Worm (Caenorhabditis elegans): Measurements from ENCODE around the gene scl-7.

DNA sequence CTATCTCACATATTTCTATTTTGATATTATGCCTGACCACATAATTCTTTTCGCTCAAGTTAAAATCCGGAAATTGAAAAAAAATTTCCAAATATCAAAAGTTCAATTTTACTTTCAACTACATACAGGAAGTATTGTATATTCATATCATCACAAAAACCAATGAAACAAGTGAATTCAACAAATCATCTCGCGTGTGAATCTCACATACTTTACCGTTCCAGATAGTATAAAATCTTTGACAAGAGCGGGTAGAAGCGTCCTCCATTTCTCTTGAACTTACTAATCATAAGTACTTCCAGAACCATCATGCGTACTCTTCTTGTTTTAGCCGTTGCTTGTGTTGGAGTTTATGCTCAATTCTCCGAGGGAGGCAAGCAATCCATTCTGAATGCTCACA is 1.2 kb downstream of the scl-7 start, which contains the start of gene scl-8:
- no peak for TF ChIP-seq scrt-1 (GFP tag; IDR thresholded peaks at IDR 0.05)
- TF ChIP-seq F13C5.2 (tag; optimal IDR thresholded peaks at IDR 0.05): no peak
- no peak for TF ChIP-seq ceh-13 (GFP tag; optimal IDR thresholded peaks at IDR 0.05)
- TF ChIP-seq ama-1 (optimal IDR thresholded peaks at IDR 0.05): no peak
- TF ChIP-seq flt-1 (GFP tag; IDR thresholded peaks at IDR 0.05): no peak
- no peak for TF ChIP-seq sea-1 (GFP tag; conservative IDR thresholded peaks at IDR 0.05)
- TF ChIP-seq ets-7 (tag; optimal IDR thresholded peaks at IDR 0.05): no peak
- no peak for TF ChIP-seq tbx-37 (GFP tag; conservative IDR thresholded peaks at IDR 0.05)
- no peak for TF ChIP-seq ceh-36 (tag; optimal IDR thresholded peaks at IDR 0.05)
- no peak for TF ChIP-seq hmg-4 (GFP tag; optimal IDR thresholded peaks at IDR 0.05)
- TF ChIP-seq B0310.2 (tag; optimal IDR thresholded peaks at IDR 0.05): no peak
- no peak for TF ChIP-seq tra-4 (tag; optimal IDR thresholded peaks at IDR 0.05)
